Fruit fly (Drosophila melanogaster): ENCODE results near the gene Tm2.

Gene Tm2

dm6 chr3R:15316326-15316725 lies 6.3 kb downstream of the Tm2 start, which contains the start of gene CG14866 (continued):
- TF ChIP-seq Med (GFP tag), result no peak
- TF ChIP-seq NFAT (GFP tag; IDR thresholded peaks at IDR 0.05), result no peak
- no peak for TF ChIP-seq D19A (tag; optimal IDR thresholded peaks at IDR 0.05)
- TF ChIP-seq stc (GFP tag; IDR thresholded peaks at IDR 0.05), result 0 out of 2 replicates have a peak, but pooled peaks have one; percentile 6
- TF ChIP-seq lab (GFP tag; optimal IDR thresholded peaks at IDR 0.05), result no peak
- no peak for TF ChIP-seq CG7357 (GFP tag; IDR thresholded peaks at IDR 0.05)
- no peak for TF ChIP-seq Hr78 (GFP tag; optimal IDR thresholded peaks at IDR 0.05)
- TF ChIP-seq pb (GFP tag; optimal IDR thresholded peaks at IDR 0.05), result no peak
- no peak for TF ChIP-seq CG31224 (GFP tag; IDR thresholded peaks at IDR 0.05)
- TF ChIP-seq CG8944 (GFP tag; optimal IDR thresholded peaks at IDR 0.05), result no peak
- TF ChIP-seq ac (GFP tag; optimal IDR thresholded peaks at IDR 0.05), result no peak
- TF ChIP-seq maf-S (GFP tag; optimal IDR thresholded peaks at IDR 0.05), result no peak

dm6 chr3R:15319912-15320746 lies 10.1 kb downstream of the Tm2 start, which contains the start of the genes CG6276 and CG44040:
TSS of gene CG6276 (minus strand) at chr3R:15320069.
TSS of gene CG44040 (plus strand) at chr3R:15320378.
- TF ChIP-seq E2f1 (GFP tag; IDR thresholded peaks at IDR 0.05), result 0 out of 2 replicates have a peak, but pooled peaks have one; percentile 32
- peak; percentile 71 for TF ChIP-seq CG12769 (tag; optimal IDR thresholded peaks at IDR 0.05)
- no peak for TF ChIP-seq CG31224 (GFP tag; IDR thresholded peaks at IDR 0.05)
- TF ChIP-seq chn (GFP tag; optimal IDR thresholded peaks at IDR 0.05), result peak; percentile 16
- peak; percentile 13 for TF ChIP-seq CG12104 (GFP tag; optimal IDR thresholded peaks at IDR 0.05)
- TF ChIP-seq CG16815 (GFP tag; optimal IDR thresholded peaks at IDR 0.05), result no peak
- peak; percentile 8; the same call in 1 of the 2 replicates for TF ChIP-seq H2.0 (GFP tag; IDR thresholded peaks at IDR 0.05)
- no peak for TF ChIP-seq Eip74EF (GFP tag; optimal IDR thresholded peaks at IDR 0.05)
- no peak for TF ChIP-seq CG16813 (GFP tag; IDR thresholded peaks at IDR 0.05; ENCODE audit: partially characterized antibody)
- peak; percentile 57 for TF ChIP-seq Hand (GFP tag; optimal IDR thresholded peaks at IDR 0.05)
- no peak for TF ChIP-seq CG10959 (GFP tag; IDR thresholded peaks at IDR 0.05)
- 0 out of 3 replicates have a peak, but pooled peaks have one; percentile 27 for TF ChIP-seq Optix (GFP tag; IDR thresholded peaks at IDR 0.05)
- TF ChIP-seq CTCF (GFP tag; optimal IDR thresholded peaks at IDR 0.05), result no peak
- no peak for TF ChIP-seq Chrac-16 (GFP tag; optimal IDR thresholded peaks at IDR 0.05)
- peak; percentile 55 for TF ChIP-seq CG13424 (tag; optimal IDR thresholded peaks at IDR 0.05)
- TF ChIP-seq CG4404 (GFP tag; IDR thresholded peaks at IDR 0.05), result peak; percentile 34; the same call in 1 of the 2 replicates
- TF ChIP-seq Med (GFP tag), result peak; percentile 94
- peak; percentile 52 for TF ChIP-seq tx (GFP tag; optimal IDR thresholded peaks at IDR 0.05)
- TF ChIP-seq sens-2 (GFP tag; IDR thresholded peaks at IDR 0.05), result no peak
- TF ChIP-seq CG7839 (tag; optimal IDR thresholded peaks at IDR 0.05), result peak; percentile 54
- TF ChIP-seq bsh (GFP tag; optimal IDR thresholded peaks at IDR 0.05), result peak in 1 of 2 experiments; percentile 58
- no peak for TF ChIP-seq pb (GFP tag; optimal IDR thresholded peaks at IDR 0.05)
- TF ChIP-seq fd96Cb (tag; optimal IDR thresholded peaks at IDR 0.05), result no peak
- peak; percentile 64 for TF ChIP-seq CG11504 (tag; optimal IDR thresholded peaks at IDR 0.05)
- TF ChIP-seq tio (GFP tag; optimal IDR thresholded peaks at IDR 0.05), result no peak
- no peak for TF ChIP-seq CG15073 (GFP tag; optimal IDR thresholded peaks at IDR 0.05)
- TF ChIP-seq Mes4 (GFP tag; optimal IDR thresholded peaks at IDR 0.05), result no peak
- TF ChIP-seq gsb-n (tag; optimal IDR thresholded peaks at IDR 0.05), result peak; percentile 2
- peak; percentile 22 for TF ChIP-seq D19A (tag; optimal IDR thresholded peaks at IDR 0.05)
- TF ChIP-seq tll (GFP tag; optimal IDR thresholded peaks at IDR 0.05), result no peak
- peak; percentile 24 for TF ChIP-seq BEAF-32 (GFP tag; optimal IDR thresholded peaks at IDR 0.05)
- peak; percentile 18 for TF ChIP-seq CG17829 (tag; optimal IDR thresholded peaks at IDR 0.05)
- TF ChIP-seq gem (tag; optimal IDR thresholded peaks at IDR 0.05), result peak; percentile 64
- TF ChIP-seq ac (GFP tag; optimal IDR thresholded peaks at IDR 0.05), result no peak
- TF ChIP-seq ems (GFP tag; optimal IDR thresholded peaks at IDR 0.05), result peak; percentile 38
- peak; percentile 4 for TF ChIP-seq her (GFP tag; optimal IDR thresholded peaks at IDR 0.05)
- no peak for TF ChIP-seq Vsx1 (GFP tag; optimal IDR thresholded peaks at IDR 0.05)
- peak; percentile 53 for TF ChIP-seq CG2712 (tag; optimal IDR thresholded peaks at IDR 0.05)
- peak; percentile 45 for TF ChIP-seq B-H2 (GFP tag; optimal IDR thresholded peaks at IDR 0.05)
